Worm (Caenorhabditis elegans) whole organism, L1 larva: ENCODE results near the gene ncr-2.

Source experiments
- C04F5.9 ChIP-seq: sonication (generic microtip); optimal IDR thresholded peaks from 2 replicates; lab custom pipeline; 2016; ENCODE audit warnings: missing genetic modification characterization, missing compliant biosample characterization
- C16A3.4 ChIP-seq: fragments of 150-350 bp; optimal IDR thresholded peaks from 2 replicates; lab custom pipeline; 2014; ENCODE audit warnings: missing biosample characterization, missing genetic modification characterization
- F16B12.6 ChIP-seq: fragments of 150-350 bp; optimal IDR thresholded peaks from 2 replicates; lab custom pipeline; 2014; ENCODE audit warnings: missing biosample characterization, missing genetic modification characterization
- Y116A8C.19 ChIP-seq: sonication (generic microtip); optimal IDR thresholded peaks from 2 replicates; lab custom pipeline; 2016; ENCODE audit warnings: missing compliant biosample characterization, missing genetic modification characterization, borderline replicate concordance
- aha-1 ChIP-seq: fragments of 150-350 bp; optimal IDR thresholded peaks from 2 replicates; lab custom pipeline; 2014; ENCODE audit warnings: missing biosample characterization, missing genetic modification characterization
- alr-1 ChIP-seq: fragments of 200-800 bp; sonication (Bioruptor generic); optimal IDR thresholded peaks from 2 replicates; lab custom pipeline; 2018; ENCODE audit warnings: borderline replicate concordance, mild to moderate bottlenecking, missing genetic modification characterization, missing compliant biosample characterization
- ceh-63 ChIP-seq: fragments of 200-800 bp; sonication (Bioruptor generic); optimal IDR thresholded peaks from 2 replicates; lab custom pipeline; 2018; ENCODE audit warnings: mild to moderate bottlenecking, missing genetic modification characterization, missing compliant biosample characterization
- ceh-82 ChIP-seq, 3 experiments: fragments of 150-350 bp in 1 of 3; sonication (generic microtip) in 2 of 3; optimal IDR thresholded peaks; 2 replicates each; lab custom pipeline; 2014 to 2017; ENCODE audit warnings: missing biosample characterization in 3 of 3, missing genetic modification characterization in 3 of 3
- ceh-88 ChIP-seq: fragments of 200-800 bp; sonication (Bioruptor generic); IDR thresholded peaks from 2 replicates; pipeline ENCODE4 v1.3.6; 2022; ENCODE audit warnings: missing genetic modification characterization, missing compliant biosample characterization
- ceh-90 ChIP-seq: sonication (generic microtip); optimal IDR thresholded peaks from 2 replicates; lab custom pipeline; 2016; ENCODE audit warnings: missing genetic modification characterization, missing compliant biosample characterization
- ces-1 ChIP-seq: fragments of 150-350 bp; optimal IDR thresholded peaks from 2 replicates; lab custom pipeline; 2014; ENCODE audit warnings: missing biosample characterization, missing genetic modification reagents, missing genetic modification characterization
- dsc-1 ChIP-seq: sonication (generic microtip); optimal IDR thresholded peaks from 2 replicates; lab custom pipeline; 2016; ENCODE audit warnings: mild to moderate bottlenecking, missing genetic modification characterization, missing compliant biosample characterization
- efl-1 ChIP-seq, 4 experiments: fragments of 150-350 bp; optimal IDR thresholded peaks in 3 of 4; peaks in 1 of 4; 1 replicate in 1 of 4; 2 replicates in 3 of 4; lab custom pipeline; 2014; ENCODE audit warnings: missing biosample characterization in 2 of 4, missing genetic modification characterization in 2 of 4, missing genetic modification reagents in 2 of 4
- efl-3 ChIP-seq: fragments of 200-800 bp; sonication (Bioruptor generic); optimal IDR thresholded peaks from 2 replicates; lab custom pipeline; 2018; ENCODE audit warnings: mild to moderate bottlenecking, missing genetic modification characterization, missing compliant biosample characterization
- egl-13 ChIP-seq: sonication (generic microtip); optimal IDR thresholded peaks from 2 replicates; lab custom pipeline; 2016; ENCODE audit warnings: missing genotype, missing genetic modification reagents, missing genetic modification characterization, missing compliant biosample characterization
- egl-27 ChIP-seq, 2 experiments: fragments of 150-350 bp in 1 of 2; sonication (generic microtip); optimal IDR thresholded peaks; 3 replicates each; lab custom pipeline; 2017 to 2018; ENCODE audit warnings: missing biosample characterization in 2 of 2, missing genetic modification characterization in 2 of 2, missing genetic modification reagents in 2 of 2
- elt-2 ChIP-seq: sonication (generic microtip); optimal IDR thresholded peaks from 2 replicates; lab custom pipeline; 2016; ENCODE audit warnings: missing genetic modification characterization, mild to moderate bottlenecking, inconsistent platforms, missing compliant biosample characterization, missing genetic modification reagents
- fkh-8 ChIP-seq: sonication (generic microtip); optimal IDR thresholded peaks from 2 replicates; lab custom pipeline; 2016; ENCODE audit warnings: mild to moderate bottlenecking, missing genetic modification characterization, missing compliant biosample characterization
- grh-1 ChIP-seq: fragments of 200-800 bp; sonication (Bioruptor generic); IDR thresholded peaks from 2 replicates; pipeline ENCODE4 v1.3.6; 2022; ENCODE audit warnings: missing genetic modification reagents, missing genetic modification characterization, missing compliant biosample characterization
- hlh-17 ChIP-seq: fragments of 200-800 bp; sonication (Bioruptor generic); optimal IDR thresholded peaks from 2 replicates; lab custom pipeline; 2018; ENCODE audit warnings: missing genetic modification characterization, mild to moderate bottlenecking, missing compliant biosample characterization, moderate library complexity, borderline replicate concordance
- hlh-4 ChIP-seq: sonication (generic microtip); optimal IDR thresholded peaks from 2 replicates; lab custom pipeline; 2016; ENCODE audit warnings: mild to moderate bottlenecking, missing genetic modification characterization, missing compliant biosample characterization
- irx-1 ChIP-seq: sonication (generic microtip); optimal IDR thresholded peaks from 2 replicates; lab custom pipeline; 2016; ENCODE audit warnings: missing genetic modification characterization, missing compliant biosample characterization
- jun-1 ChIP-seq: fragments of 150-350 bp; optimal IDR thresholded peaks from 2 replicates; lab custom pipeline; 2014; ENCODE audit warnings: missing biosample characterization, missing genetic modification reagents, missing genetic modification characterization
- lin-35 ChIP-seq, 2 experiments: fragments of 150-350 bp; optimal IDR thresholded peaks; 2 replicates each; lab custom pipeline; 2014; ENCODE audit warnings: missing biosample characterization in 2 of 2, missing genetic modification characterization in 2 of 2, missing genetic modification reagents in 2 of 2
- lir-3 ChIP-seq: sonication (generic microtip); optimal IDR thresholded peaks from 2 replicates; lab custom pipeline; 2016; ENCODE audit warnings: mild to moderate bottlenecking, missing genetic modification characterization, moderate library complexity, missing compliant biosample characterization; ENCODE audit not compliant: poor library complexity
- lsy-2 ChIP-seq, 2 experiments: fragments of 150-350 bp; optimal IDR thresholded peaks; 2 replicates each; lab custom pipeline; 2014; ENCODE audit warnings: missing biosample characterization in 2 of 2, missing genetic modification characterization in 2 of 2
- mdl-1 ChIP-seq, 2 experiments: fragments of 150-350 bp; optimal IDR thresholded peaks; 2 replicates each; lab custom pipeline; 2014 to 2017; ENCODE audit warnings: missing biosample characterization in 2 of 2, missing genetic modification characterization in 2 of 2, inconsistent platforms in 1 of 2
- mep-1 ChIP-seq: fragments of 150-350 bp; optimal IDR thresholded peaks from 2 replicates; lab custom pipeline; 2014; ENCODE audit warnings: missing biosample characterization, missing genetic modification characterization
- nhr-19 ChIP-seq: fragments of 200-800 bp; sonication (Bioruptor generic); conservative IDR thresholded peaks from 2 replicates; pipeline ENCODE4 v1.3.6; 2022; ENCODE audit warnings: missing genetic modification characterization, missing compliant biosample characterization
- nhr-20 ChIP-seq: sonication (generic microtip); optimal IDR thresholded peaks from 2 replicates; lab custom pipeline; 2016; ENCODE audit warnings: mild to moderate bottlenecking, missing genetic modification characterization, missing compliant biosample characterization
- nhr-237 ChIP-seq: fragments of 150-350 bp; optimal IDR thresholded peaks from 2 replicates; lab custom pipeline; 2014; ENCODE audit warnings: missing biosample characterization, missing genetic modification characterization
- nhr-28 ChIP-seq: fragments of 150-350 bp; optimal IDR thresholded peaks from 2 replicates; lab custom pipeline; 2014; ENCODE audit warnings: missing biosample characterization, missing genetic modification characterization
- nhr-77 ChIP-seq: fragments of 150-350 bp; optimal IDR thresholded peaks from 2 replicates; lab custom pipeline; 2014; ENCODE audit warnings: missing biosample characterization, missing genetic modification characterization
- nhr-90 ChIP-seq: sonication (generic microtip); optimal IDR thresholded peaks from 2 replicates; lab custom pipeline; 2016; ENCODE audit warnings: mild to moderate bottlenecking, missing genetic modification characterization, missing compliant biosample characterization; ENCODE audit not compliant: poor library complexity
- pag-3 ChIP-seq: sonication (generic microtip); optimal IDR thresholded peaks from 2 replicates; lab custom pipeline; 2017; ENCODE audit warnings: missing genetic modification characterization, mild to moderate bottlenecking, missing compliant biosample characterization, antibody characterized with exemption, borderline replicate concordance; ENCODE audit not compliant: insufficient read depth
- sox-4 ChIP-seq: sonication (generic microtip); optimal IDR thresholded peaks from 2 replicates; lab custom pipeline; 2016; ENCODE audit warnings: missing genetic modification characterization, missing compliant biosample characterization
- swsn-7 ChIP-seq: sonication (generic microtip); optimal IDR thresholded peaks from 2 replicates; lab custom pipeline; 2016; ENCODE audit warnings: missing genetic modification characterization, missing compliant biosample characterization
- tbx-2 ChIP-seq: sonication (generic microtip); optimal IDR thresholded peaks from 2 replicates; lab custom pipeline; 2016; ENCODE audit warnings: missing genetic modification characterization, missing compliant biosample characterization
- unc-62 ChIP-seq: fragments of 150-350 bp; optimal IDR thresholded peaks from 2 replicates; lab custom pipeline; 2014; ENCODE audit warnings: missing biosample characterization, missing genetic modification reagents, missing genetic modification characterization
- unc-86 ChIP-seq: sonication (generic microtip); optimal IDR thresholded peaks from 2 replicates; lab custom pipeline; 2016; ENCODE audit warnings: missing genetic modification characterization, missing compliant biosample characterization
- vab-15 ChIP-seq: sonication (generic microtip); optimal IDR thresholded peaks from 2 replicates; lab custom pipeline; 2017; ENCODE audit warnings: missing genotype, mild to moderate bottlenecking, missing genetic modification characterization, missing compliant biosample characterization
- xbp-1 ChIP-seq: sonication (generic microtip); optimal IDR thresholded peaks from 2 replicates; lab custom pipeline; 2016; ENCODE audit warnings: missing genetic modification characterization, missing compliant biosample characterization
- zag-1 ChIP-seq: fragments of 150-350 bp; optimal IDR thresholded peaks from 2 replicates; lab custom pipeline; 2014; ENCODE audit warnings: missing biosample characterization, missing genetic modification characterization
- ztf-11 ChIP-seq, 2 experiments: sonication (generic microtip); optimal IDR thresholded peaks; 2 replicates each; lab custom pipeline; 2016 to 2017; ENCODE audit warnings: missing genetic modification characterization in 2 of 2, missing biosample characterization in 1 of 2, missing compliant biosample characterization in 1 of 2

Gene ncr-2

DNA sequence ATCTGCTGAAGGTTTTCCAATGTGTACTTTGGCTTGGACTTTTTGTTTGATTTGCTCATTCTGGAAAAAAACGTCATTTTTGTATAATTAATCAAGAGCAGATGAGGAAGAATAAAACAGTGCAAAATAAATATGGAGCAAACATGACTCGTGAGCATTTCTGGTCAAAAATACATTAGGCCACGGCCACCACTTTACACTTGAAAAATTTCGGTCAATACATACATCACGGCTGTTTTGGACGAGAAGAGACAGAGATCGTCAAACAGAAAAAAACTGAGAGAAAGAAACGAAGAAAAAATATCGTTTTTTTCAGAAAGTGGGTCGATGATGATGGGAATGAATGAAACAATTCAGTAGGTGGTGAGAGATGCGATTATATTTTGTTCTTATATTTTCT, 10.2 kb downstream of the ncr-2 start, which contains the start of the genes F09G8.7 and crn-7 (continued):
- TF ChIP-seq F16B12.6 (tag; lab: Kevin White, UChicago) (no peak), hlh-17 (GFP tag; lab: Kevin White, UChicago) (no peak), C04F5.9 (tag; lab: Kevin White, UChicago) (no peak), mdl-1 (tag; optimal IDR thresholded peaks at IDR 0.05; lab: Kevin White, UChicago) (no peak), dsc-1 (tag; lab: Kevin White, UChicago) (no peak), nhr-237 (tag; lab: Kevin White, UChicago) (no peak), efl-1 (optimal IDR thresholded peaks at IDR 0.05; lab: Kevin White, UChicago) (peak; percentile 32 to 36), efl-1 (GFP tag; optimal IDR thresholded peaks at IDR 0.05 in 1 of 2; lab: Kevin White, UChicago) (peak in 1 of 2 experiments; percentile 17), irx-1 (no peak), zag-1 (tag; lab: Kevin White, UChicago) (no peak), unc-62 (GFP tag; lab: Kevin White, UChicago) (no peak), ceh-63 (no peak), alr-1 (tag; lab: Kevin White, UChicago) (no peak), vab-15 (tag; lab: Kevin White, UChicago) (no peak), ces-1 (GFP tag; lab: Kevin White, UChicago) (no peak), lsy-2 (tag; optimal IDR thresholded peaks at IDR 0.05; lab: Kevin White, UChicago) (peak in 1 of 2 experiments; percentile 55), ztf-11 (tag; optimal IDR thresholded peaks at IDR 0.05; lab: Kevin White, UChicago) (no peak), nhr-20 (tag; lab: Kevin White, UChicago) (no peak), lin-35 (GFP tag; optimal IDR thresholded peaks at IDR 0.05; lab: Kevin White, UChicago) (peak; percentile 23 to 31), egl-27 (tag; optimal IDR thresholded peaks at IDR 0.05; lab: Kevin White, UChicago) (no peak), hlh-4 (tag; lab: Kevin White, UChicago) (no peak), efl-3 (GFP tag; lab: Kevin White, UChicago) (no peak), pag-3 (tag; lab: Kevin White, UChicago) (no peak), xbp-1 (tag; lab: Kevin White, UChicago) (no peak), tbx-2 (tag; lab: Kevin White, UChicago) (no peak), sox-4 (tag; lab: Kevin White, UChicago) (no peak), Y116A8C.19 (no peak), ceh-90 (tag; lab: Kevin White, UChicago) (no peak), mep-1 (tag; lab: Kevin White, UChicago) (no peak), elt-2 (tag; lab: Kevin White, UChicago) (no peak)

DNA sequence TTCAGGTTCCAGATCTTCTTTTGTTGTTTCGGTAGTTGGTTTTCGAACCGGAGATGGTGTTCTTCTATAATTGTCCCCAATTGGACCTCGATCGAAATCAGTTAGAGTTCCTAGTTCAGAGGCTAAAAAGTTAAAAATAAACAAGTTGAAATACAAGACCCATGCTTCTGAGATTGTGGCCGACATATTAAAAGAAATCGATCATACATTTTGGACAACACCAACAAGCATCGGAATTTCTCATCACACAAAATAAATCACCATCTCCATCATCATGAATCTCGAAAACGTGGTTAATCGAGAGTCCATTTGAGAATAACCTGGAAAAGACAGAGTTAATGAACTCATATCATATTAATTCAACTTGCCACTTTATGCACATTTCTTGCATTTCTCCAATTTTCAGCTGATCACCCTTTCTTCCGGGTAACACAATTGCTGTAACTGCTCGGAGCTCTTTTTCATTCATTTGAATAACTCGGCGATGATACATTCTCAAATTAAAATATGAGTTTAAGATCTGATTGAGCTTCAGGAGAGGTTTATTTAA, 13.6 kb downstream of the ncr-2 start, which contains the start of the genes mps-4 and F09G8.10:
Gene mps-4, minus strand, starts transcription at position 101 of the 550 bp plus-strand sequence.
Gene F09G8.10, minus strand, starts transcription at position 500 of the 550 bp plus-strand sequence.
- TF ChIP-seq nhr-28 (tag; lab: Kevin White, UChicago) (no peak), jun-1 (tag; lab: Kevin White, UChicago) (no peak), swsn-7 (tag; lab: Kevin White, UChicago) (no peak), fkh-8 (no peak), mdl-1 (tag; optimal IDR thresholded peaks at IDR 0.05; lab: Kevin White, UChicago) (no peak), egl-13 (tag; lab: Kevin White, UChicago) (no peak), lsy-2 (tag; optimal IDR thresholded peaks at IDR 0.05; lab: Kevin White, UChicago) (no peak), unc-86 (tag; lab: Kevin White, UChicago) (no peak), mep-1 (tag; lab: Kevin White, UChicago) (no peak), nhr-90 (no peak), ceh-82 (tag; optimal IDR thresholded peaks at IDR 0.05; lab: Kevin White, UChicago) (no peak), nhr-19 (GFP tag; lab: Robert Waterston, UW) (no peak), C16A3.4 (tag; lab: Kevin White, UChicago) (no peak), lir-3 (no peak), alr-1 (tag; lab: Kevin White, UChicago) (no peak), aha-1 (tag; lab: Kevin White, UChicago) (no peak), grh-1 (GFP tag; lab: Robert Waterston, UW) (no peak), nhr-77 (no peak), ceh-88 (GFP tag; lab: Robert Waterston, UW) (no peak)
